Worm (Caenorhabditis elegans) whole organism, L1 larva: ENCODE measurements around the gene F25F2.1.

Experiments used
- C04F5.9 ChIP-seq: sonication (generic microtip); optimal IDR thresholded peaks from 2 replicates; lab custom pipeline; 2016; ENCODE audit warnings: missing genetic modification characterization, missing compliant biosample characterization
- C34B4.2 ChIP-seq: sonication (generic microtip); optimal IDR thresholded peaks from 2 replicates; lab custom pipeline; 2017; ENCODE audit warnings: mild to moderate bottlenecking, missing genetic modification characterization, missing compliant biosample characterization
- Y116A8C.19 ChIP-seq: sonication (generic microtip); optimal IDR thresholded peaks from 2 replicates; lab custom pipeline; 2016; ENCODE audit warnings: missing compliant biosample characterization, missing genetic modification characterization, borderline replicate concordance
- aly-2 ChIP-seq: fragments of 150-350 bp; optimal IDR thresholded peaks from 2 replicates; lab custom pipeline; 2014; ENCODE audit warnings: missing biosample characterization, missing genetic modification characterization
- blmp-1 ChIP-seq: fragments of 150-350 bp; optimal IDR thresholded peaks from 2 replicates; lab custom pipeline; 2014; ENCODE audit warnings: missing biosample characterization, missing genetic modification characterization
- ceh-90 ChIP-seq: sonication (generic microtip); optimal IDR thresholded peaks from 2 replicates; lab custom pipeline; 2016; ENCODE audit warnings: missing genetic modification characterization, missing compliant biosample characterization
- dpl-1 ChIP-seq, 3 experiments: fragments of 150-350 bp in 2 of 3; sonication (generic microtip) in 1 of 3; optimal IDR thresholded peaks; 2 replicates each; lab custom pipeline; 2014 to 2017; ENCODE audit warnings: missing biosample characterization in 3 of 3, missing genetic modification characterization in 3 of 3, missing genetic modification reagents in 3 of 3
- dsc-1 ChIP-seq: sonication (generic microtip); optimal IDR thresholded peaks from 2 replicates; lab custom pipeline; 2016; ENCODE audit warnings: mild to moderate bottlenecking, missing genetic modification characterization, missing compliant biosample characterization
- efl-1 ChIP-seq, 4 experiments: fragments of 150-350 bp; optimal IDR thresholded peaks in 3 of 4; peaks in 1 of 4; 1 replicate in 1 of 4; 2 replicates in 3 of 4; lab custom pipeline; 2014; ENCODE audit warnings: missing biosample characterization in 2 of 4, missing genetic modification characterization in 2 of 4, missing genetic modification reagents in 2 of 4
- efl-3 ChIP-seq: fragments of 200-800 bp; sonication (Bioruptor generic); optimal IDR thresholded peaks from 2 replicates; lab custom pipeline; 2018; ENCODE audit warnings: mild to moderate bottlenecking, missing genetic modification characterization, missing compliant biosample characterization
- egl-27 ChIP-seq, 2 experiments: fragments of 150-350 bp in 1 of 2; sonication (generic microtip); optimal IDR thresholded peaks; 3 replicates each; lab custom pipeline; 2017 to 2018; ENCODE audit warnings: missing biosample characterization in 2 of 2, missing genetic modification characterization in 2 of 2, missing genetic modification reagents in 2 of 2
- elt-2 ChIP-seq: sonication (generic microtip); optimal IDR thresholded peaks from 2 replicates; lab custom pipeline; 2016; ENCODE audit warnings: missing genetic modification characterization, mild to moderate bottlenecking, inconsistent platforms, missing compliant biosample characterization, missing genetic modification reagents
- elt-3 ChIP-seq, 6 experiments: fragments of 150-350 bp in 1 of 6; sonication (generic microtip); optimal IDR thresholded peaks; 2 replicates each; lab custom pipeline; 2017 to 2018; ENCODE audit warnings: missing biosample characterization in 6 of 6, missing genetic modification characterization in 6 of 6, inconsistent platforms in 1 of 6
- ets-5 ChIP-seq: fragments of 200-800 bp; sonication (Bioruptor generic); IDR thresholded peaks from 2 replicates; pipeline ENCODE4 v1.3.6; 2022; ENCODE audit warnings: missing genetic modification characterization, missing compliant biosample characterization
- fkh-4 ChIP-seq: sonication (generic microtip); optimal IDR thresholded peaks from 2 replicates; lab custom pipeline; 2016; ENCODE audit warnings: missing compliant biosample characterization, missing genetic modification characterization, borderline replicate concordance
- fkh-8 ChIP-seq: sonication (generic microtip); optimal IDR thresholded peaks from 2 replicates; lab custom pipeline; 2016; ENCODE audit warnings: mild to moderate bottlenecking, missing genetic modification characterization, missing compliant biosample characterization
- fos-1 ChIP-seq: fragments of 150-350 bp; optimal IDR thresholded peaks from 2 replicates; lab custom pipeline; 2014; ENCODE audit warnings: missing biosample characterization, missing genetic modification characterization
- hpl-2 ChIP-seq: fragments of 150-350 bp; optimal IDR thresholded peaks from 2 replicates; lab custom pipeline; 2014; ENCODE audit warnings: missing biosample characterization, missing genetic modification reagents, missing genetic modification characterization
- jun-1 ChIP-seq: fragments of 150-350 bp; optimal IDR thresholded peaks from 2 replicates; lab custom pipeline; 2014; ENCODE audit warnings: missing biosample characterization, missing genetic modification reagents, missing genetic modification characterization
- lin-13 ChIP-seq: fragments of 150-350 bp; optimal IDR thresholded peaks from 2 replicates; lab custom pipeline; 2014; ENCODE audit warnings: missing biosample characterization, missing genetic modification reagents, missing genetic modification characterization
- lin-35 ChIP-seq, 2 experiments: fragments of 150-350 bp; optimal IDR thresholded peaks; 2 replicates each; lab custom pipeline; 2014; ENCODE audit warnings: missing biosample characterization in 2 of 2, missing genetic modification characterization in 2 of 2, missing genetic modification reagents in 2 of 2
- mep-1 ChIP-seq: fragments of 150-350 bp; optimal IDR thresholded peaks from 2 replicates; lab custom pipeline; 2014; ENCODE audit warnings: missing biosample characterization, missing genetic modification characterization
- nhr-11 ChIP-seq: fragments of 150-350 bp; optimal IDR thresholded peaks from 2 replicates; lab custom pipeline; 2014; ENCODE audit warnings: missing biosample characterization, missing genetic modification characterization
- nhr-28 ChIP-seq: fragments of 150-350 bp; optimal IDR thresholded peaks from 2 replicates; lab custom pipeline; 2014; ENCODE audit warnings: missing biosample characterization, missing genetic modification characterization
- nhr-47 ChIP-seq: sonication (generic microtip); optimal IDR thresholded peaks from 2 replicates; lab custom pipeline; 2016; ENCODE audit warnings: mild to moderate bottlenecking, missing genetic modification characterization, moderate library complexity, missing compliant biosample characterization
- nhr-85 ChIP-seq: sonication (generic microtip); peaks from one replicate; lab custom pipeline; 2016; ENCODE audit warnings: missing genetic modification characterization, inconsistent platforms, missing compliant biosample characterization
- pag-3 ChIP-seq: sonication (generic microtip); optimal IDR thresholded peaks from 2 replicates; lab custom pipeline; 2017; ENCODE audit warnings: missing genetic modification characterization, mild to moderate bottlenecking, missing compliant biosample characterization, antibody characterized with exemption, borderline replicate concordance; ENCODE audit not compliant: insufficient read depth
- pax-3 ChIP-seq: fragments of 200-800 bp; sonication (Bioruptor generic); optimal IDR thresholded peaks from 2 replicates; lab custom pipeline; 2018; ENCODE audit warnings: mild to moderate bottlenecking, missing genetic modification characterization, moderate library complexity, missing compliant biosample characterization
- rnt-1 ChIP-seq: sonication (generic microtip); optimal IDR thresholded peaks from 2 replicates; lab custom pipeline; 2016; ENCODE audit warnings: mild to moderate bottlenecking, missing genetic modification characterization, moderate library complexity, missing compliant biosample characterization
- skn-1 ChIP-seq: fragments of 150-350 bp; optimal IDR thresholded peaks from 2 replicates; lab custom pipeline; 2014; ENCODE audit warnings: missing biosample characterization, missing genetic modification characterization
- snpc-4 ChIP-seq: fragments of 150-350 bp; optimal IDR thresholded peaks from 2 replicates; lab custom pipeline; 2014; ENCODE audit warnings: missing biosample characterization, missing genetic modification characterization
- snu-23 ChIP-seq: sonication (generic microtip); optimal IDR thresholded peaks from 2 replicates; lab custom pipeline; 2016; ENCODE audit warnings: missing genetic modification characterization, missing compliant biosample characterization
- sox-4 ChIP-seq: sonication (generic microtip); optimal IDR thresholded peaks from 2 replicates; lab custom pipeline; 2016; ENCODE audit warnings: missing genetic modification characterization, missing compliant biosample characterization
- sup-37 ChIP-seq: fragments of 200-800 bp; sonication (Bioruptor generic); optimal IDR thresholded peaks from 2 replicates; lab custom pipeline; 2018; ENCODE audit warnings: mild to moderate bottlenecking, missing genetic modification characterization, missing compliant biosample characterization
- swsn-7 ChIP-seq: sonication (generic microtip); optimal IDR thresholded peaks from 2 replicates; lab custom pipeline; 2016; ENCODE audit warnings: missing genetic modification characterization, missing compliant biosample characterization
- unc-130 ChIP-seq: fragments of 150-350 bp; optimal IDR thresholded peaks from 2 replicates; lab custom pipeline; 2017; ENCODE audit warnings: missing biosample characterization, missing genetic modification characterization, inconsistent platforms
- unc-30 ChIP-seq: sonication (generic microtip); optimal IDR thresholded peaks from 2 replicates; lab custom pipeline; 2017; ENCODE audit warnings: missing biosample characterization, missing genetic modification characterization
- unc-62 ChIP-seq: fragments of 150-350 bp; optimal IDR thresholded peaks from 2 replicates; lab custom pipeline; 2014; ENCODE audit warnings: missing biosample characterization, missing genetic modification reagents, missing genetic modification characterization
- unc-86 ChIP-seq: sonication (generic microtip); optimal IDR thresholded peaks from 2 replicates; lab custom pipeline; 2016; ENCODE audit warnings: missing genetic modification characterization, missing compliant biosample characterization
- vab-15 ChIP-seq: sonication (generic microtip); optimal IDR thresholded peaks from 2 replicates; lab custom pipeline; 2017; ENCODE audit warnings: missing genotype, mild to moderate bottlenecking, missing genetic modification characterization, missing compliant biosample characterization
- xbp-1 ChIP-seq: sonication (generic microtip); optimal IDR thresholded peaks from 2 replicates; lab custom pipeline; 2016; ENCODE audit warnings: missing genetic modification characterization, missing compliant biosample characterization
- ztf-11 ChIP-seq, 2 experiments: sonication (generic microtip); optimal IDR thresholded peaks; 2 replicates each; lab custom pipeline; 2016 to 2017; ENCODE audit warnings: missing genetic modification characterization in 2 of 2, missing biosample characterization in 1 of 2, missing compliant biosample characterization in 1 of 2
- ztf-4 ChIP-seq: fragments of 150-350 bp; optimal IDR thresholded peaks from 2 replicates; lab custom pipeline; 2014; ENCODE audit warnings: missing biosample characterization, missing genetic modification characterization

Gene F25F2.1

ce11 chrIII:4560393-4560890, 51.8 kb downstream of the F25F2.1 start (continued):
- peak; percentile 77 for TF ChIP-seq swsn-7 (tag; lab: Kevin White, UChicago)
- no peak for TF ChIP-seq C34B4.2 (tag; lab: Kevin White, UChicago)
- peak; percentile 41 for TF ChIP-seq jun-1 (tag; lab: Kevin White, UChicago)
- TF ChIP-seq snpc-4 (tag; lab: Kevin White, UChicago) = no peak
- no peak for TF ChIP-seq elt-2 (tag; lab: Kevin White, UChicago)
- TF ChIP-seq skn-1 = peak; percentile 50
- TF ChIP-seq xbp-1 = peak; percentile 69
- TF ChIP-seq pax-3 (tag; lab: Kevin White, UChicago) = no peak
- TF ChIP-seq fkh-4 = no peak
- peak; percentile 77 for TF ChIP-seq snu-23 (GFP tag; lab: Kevin White, UChicago)
- TF ChIP-seq unc-86 (tag; lab: Kevin White, UChicago) = peak; percentile 56
- peak; percentile 19 for TF ChIP-seq fkh-8 (tag; lab: Kevin White, UChicago)
- peak; percentile 70 to 82 for TF ChIP-seq efl-1 (optimal IDR thresholded peaks at IDR 0.05; lab: Kevin White, UChicago)
- peak; percentile 33 to 93 for TF ChIP-seq efl-1 (GFP tag; optimal IDR thresholded peaks at IDR 0.05 in 1 of 2; lab: Kevin White, UChicago)
- TF ChIP-seq C04F5.9 = no peak
- TF ChIP-seq hpl-2 (GFP tag; lab: Kevin White, UChicago) = no peak
- TF ChIP-seq dpl-1 (GFP tag; optimal IDR thresholded peaks at IDR 0.05; lab: Kevin White, UChicago) = peak in 2 of 3 experiments; percentile 34 to 47
- no peak for TF ChIP-seq unc-30 (tag; lab: Kevin White, UChicago)
- peak; percentile 52 to 53 for TF ChIP-seq lin-35 (GFP tag; optimal IDR thresholded peaks at IDR 0.05; lab: Kevin White, UChicago)
- TF ChIP-seq aly-2 (tag; lab: Kevin White, UChicago) = peak; percentile 22
- peak; percentile 84 for TF ChIP-seq nhr-85 (tag; lab: Kevin White, UChicago)
- no peak for TF ChIP-seq sox-4 (tag; lab: Kevin White, UChicago)
- peak in 3 of 6 experiments; percentile 11 to 74 (median 22) for TF ChIP-seq elt-3 (tag; optimal IDR thresholded peaks at IDR 0.05; lab: Kevin White, UChicago)
- no peak for TF ChIP-seq pag-3 (tag; lab: Kevin White, UChicago)
- TF ChIP-seq ceh-90 = no peak
- TF ChIP-seq fos-1 = no peak
- peak; percentile 67 for TF ChIP-seq rnt-1
- peak; percentile 54 for TF ChIP-seq dsc-1 (tag; lab: Kevin White, UChicago)
- no peak for TF ChIP-seq Y116A8C.19 (tag; lab: Kevin White, UChicago)
- TF ChIP-seq efl-3 (GFP tag; lab: Kevin White, UChicago) = no peak
- TF ChIP-seq unc-62 (GFP tag; lab: Kevin White, UChicago) = no peak
- TF ChIP-seq ztf-4 = peak; percentile 75
- TF ChIP-seq unc-130 (tag; lab: Kevin White, UChicago) = peak; percentile 24
- TF ChIP-seq egl-27 (tag; optimal IDR thresholded peaks at IDR 0.05; lab: Kevin White, UChicago) = peak in 1 of 2 experiments; percentile 15
- TF ChIP-seq nhr-28 = no peak
- TF ChIP-seq sup-37 = no peak
- TF ChIP-seq blmp-1 (tag; lab: Kevin White, UChicago) = peak; percentile 61
- peak in 1 of 2 experiments; percentile 20 for TF ChIP-seq ztf-11 (tag; optimal IDR thresholded peaks at IDR 0.05; lab: Kevin White, UChicago)
- TF ChIP-seq ets-5 (GFP tag; lab: Robert Waterston, UW) = no peak
- peak; percentile 81 for TF ChIP-seq mep-1 (tag; lab: Kevin White, UChicago)
- peak; percentile 45 for TF ChIP-seq lin-13 (GFP tag; lab: Kevin White, UChicago)
- no peak for TF ChIP-seq vab-15 (tag; lab: Kevin White, UChicago)
- TF ChIP-seq nhr-47 (tag; lab: Kevin White, UChicago) = peak; percentile 76
- no peak for TF ChIP-seq nhr-11
